Worm (Caenorhabditis elegans) whole organism, L4 larva: ENCODE results near the gene mes-2.

Source experiments
- F26F4.8 ChIP-seq: fragments of 200-800 bp; sonication (Bioruptor generic); conservative IDR thresholded peaks from 2 replicates; pipeline ENCODE4 v1.3.6; 2022; ENCODE audit warnings: missing genetic modification characterization, missing compliant biosample characterization
- T20F7.1 ChIP-seq: fragments of 200-800 bp; sonication (Bioruptor generic); optimal IDR thresholded peaks from 2 replicates; lab custom pipeline; 2018; ENCODE audit warnings: mild to moderate bottlenecking, missing genetic modification characterization, missing compliant biosample characterization
- T26A8.4 ChIP-seq: fragments of 200-800 bp; sonication (Bioruptor generic); IDR thresholded peaks from 2 replicates; pipeline ENCODE4 v1.3.6; 2022; ENCODE audit warnings: missing genetic modification characterization, missing compliant biosample characterization
- Y5F2A.4 ChIP-seq: fragments of 200-800 bp; sonication (Bioruptor generic); optimal IDR thresholded peaks from 2 replicates; lab custom pipeline; 2018; ENCODE audit warnings: mild to moderate bottlenecking, missing genetic modification characterization, missing compliant biosample characterization
- Y75B8A.6 ChIP-seq: fragments of 200-800 bp; sonication (Bioruptor generic); IDR thresholded peaks from 2 replicates; pipeline ENCODE4 v1.3.6; 2022; ENCODE audit warnings: missing genetic modification reagents, missing genetic modification characterization, missing compliant biosample characterization
- ZK337.2 ChIP-seq: fragments of 200-800 bp; sonication (Bioruptor generic); IDR thresholded peaks from 2 replicates; pipeline ENCODE4 v1.3.6; 2022; ENCODE audit warnings: missing genetic modification reagents, missing genetic modification characterization, missing compliant biosample characterization
- aha-1 ChIP-seq: fragments of 150-350 bp; peaks from one replicate; lab custom pipeline; 2014; ENCODE audit warnings: missing biosample characterization, missing genetic modification characterization
- ama-1 ChIP-seq: fragments of 150-350 bp; optimal IDR thresholded peaks from 2 replicates; lab custom pipeline; 2014; ENCODE audit warnings: inconsistent platforms, mixed read lengths
- ceh-20 ChIP-seq: fragments of 200-800 bp; sonication (Bioruptor generic); IDR thresholded peaks from 2 replicates; pipeline ENCODE4 v1.3.6; 2022; ENCODE audit warnings: missing genetic modification reagents, missing genetic modification characterization, missing compliant biosample characterization
- ceh-28 ChIP-seq: fragments of 150-350 bp; optimal IDR thresholded peaks from 2 replicates; lab custom pipeline; 2014; ENCODE audit warnings: missing biosample characterization, missing genetic modification reagents, missing genetic modification characterization
- ceh-44 ChIP-seq: fragments of 200-800 bp; sonication (Bioruptor generic); IDR thresholded peaks from 2 replicates; pipeline ENCODE4 v1.3.6; 2022; ENCODE audit warnings: missing genetic modification reagents, missing genetic modification characterization, missing compliant biosample characterization
- ceh-82 ChIP-seq: sonication (generic microtip); optimal IDR thresholded peaks from 2 replicates; lab custom pipeline; 2017; ENCODE audit warnings: missing biosample characterization, missing genetic modification characterization
- ces-1 ChIP-seq: fragments of 150-350 bp; sonication (generic microtip); optimal IDR thresholded peaks from 4 replicates; lab custom pipeline; 2014; ENCODE audit warnings: missing biosample characterization, missing genetic modification reagents, missing genetic modification characterization
- ctbp-1 ChIP-seq: fragments of 200-800 bp; sonication (Bioruptor generic); IDR thresholded peaks from 2 replicates; pipeline ENCODE4 v1.3.6; 2022; ENCODE audit warnings: missing genetic modification reagents, missing genetic modification characterization, missing compliant biosample characterization
- daf-8 ChIP-seq: fragments of 200-800 bp; sonication (Bioruptor generic); IDR thresholded peaks from 2 replicates; pipeline ENCODE4 v1.3.6; 2022; ENCODE audit warnings: missing genetic modification characterization, missing compliant biosample characterization
- dmd-6 ChIP-seq: fragments of 200-800 bp; sonication (Bioruptor generic); IDR thresholded peaks from 2 replicates; pipeline ENCODE4 v1.3.6; 2022; ENCODE audit warnings: missing genetic modification reagents, missing genetic modification characterization, missing compliant biosample characterization
- dmd-8 ChIP-seq: fragments of 200-800 bp; sonication (Bioruptor generic); IDR thresholded peaks from 2 replicates; pipeline ENCODE4 v1.3.6; 2022; ENCODE audit warnings: missing genetic modification characterization, missing compliant biosample characterization
- dmd-9 ChIP-seq: fragments of 200-800 bp; sonication (Bioruptor generic); IDR thresholded peaks from 2 replicates; pipeline ENCODE4 v1.3.6; 2022; ENCODE audit warnings: missing genetic modification reagents, missing genetic modification characterization, missing compliant biosample characterization
- duxl-1 ChIP-seq: sonication (generic microtip); optimal IDR thresholded peaks from 2 replicates; lab custom pipeline; 2016; ENCODE audit warnings: mild to moderate bottlenecking, missing genetic modification characterization, moderate library complexity, missing compliant biosample characterization; ENCODE audit not compliant: poor library complexity
- dve-1 ChIP-seq: sonication (generic microtip); optimal IDR thresholded peaks from 2 replicates; lab custom pipeline; 2017; ENCODE audit warnings: antibody characterized with exemption, mild to moderate bottlenecking, missing genetic modification characterization, missing compliant biosample characterization; ENCODE audit not compliant: insufficient read depth
- egl-27 ChIP-seq: sonication (generic microtip); optimal IDR thresholded peaks from 3 replicates; lab custom pipeline; 2017; ENCODE audit warnings: missing biosample characterization, missing genetic modification reagents, missing genetic modification characterization
- egl-43 ChIP-seq: fragments of 200-800 bp; sonication (Bioruptor generic); IDR thresholded peaks from 2 replicates; pipeline ENCODE4 v1.3.6; 2022; ENCODE audit warnings: missing genetic modification reagents, missing genetic modification characterization, missing compliant biosample characterization
- fkh-10 ChIP-seq: fragments of 150-350 bp; optimal IDR thresholded peaks from 2 replicates; lab custom pipeline; 2014; ENCODE audit warnings: missing biosample characterization, missing genetic modification reagents, missing genetic modification characterization
- hlh-11 ChIP-seq: fragments of 200-800 bp; sonication (Bioruptor generic); optimal IDR thresholded peaks from 2 replicates; lab custom pipeline; 2018; ENCODE audit warnings: mild to moderate bottlenecking, missing genetic modification characterization, missing compliant biosample characterization
- hlh-30 ChIP-seq: sonication (generic microtip); optimal IDR thresholded peaks from 2 replicates; lab custom pipeline; 2017; ENCODE audit warnings: antibody characterized with exemption, mild to moderate bottlenecking, missing genetic modification characterization, missing compliant biosample characterization; ENCODE audit not compliant: insufficient read depth
- lim-7 ChIP-seq: fragments of 200-800 bp; sonication (Bioruptor generic); IDR thresholded peaks from 2 replicates; pipeline ENCODE4 v1.3.6; 2022; ENCODE audit warnings: missing genetic modification characterization, missing compliant biosample characterization
- lin-13 ChIP-seq: fragments of 150-350 bp; optimal IDR thresholded peaks from 2 replicates; lab custom pipeline; 2014; ENCODE audit warnings: missing biosample characterization, missing genetic modification reagents, missing genetic modification characterization
- lin-15B ChIP-seq: fragments of 150-350 bp; sonication (generic microtip); optimal IDR thresholded peaks from 3 replicates; lab custom pipeline; 2014; ENCODE audit warnings: missing biosample characterization, missing genetic modification characterization
- lin-29 ChIP-seq: fragments of 200-800 bp; sonication (Bioruptor generic); IDR thresholded peaks from 2 replicates; pipeline ENCODE4 v1.3.6; 2022; ENCODE audit warnings: missing genetic modification reagents, missing genetic modification characterization, missing compliant biosample characterization
- lsy-2 ChIP-seq, 2 experiments: fragments of 150-350 bp in 1 of 2; sonication (generic microtip) in 1 of 2; optimal IDR thresholded peaks; 2 replicates each; lab custom pipeline; 2014 to 2017; ENCODE audit warnings: missing biosample characterization in 2 of 2, missing genetic modification characterization in 2 of 2
- madf-5 ChIP-seq, 2 experiments: fragments of 200-800 bp; sonication (Bioruptor generic); IDR thresholded peaks; 2 replicates each; pipeline ENCODE4 v1.3.6; 2022; ENCODE audit warnings: missing compliant biosample characterization in 2 of 2, missing genetic modification characterization in 2 of 2
- mep-1 ChIP-seq: fragments of 150-350 bp; sonication (generic microtip); optimal IDR thresholded peaks from 3 replicates; lab custom pipeline; 2014; ENCODE audit warnings: missing biosample characterization, missing genetic modification characterization
- mes-2 ChIP-seq: sonication (generic microtip); optimal IDR thresholded peaks from 2 replicates; lab custom pipeline; 2016; ENCODE audit warnings: missing genotype, mild to moderate bottlenecking, missing genetic modification characterization, missing compliant biosample characterization; ENCODE audit not compliant: poor library complexity, severe bottlenecking
- mxl-2 ChIP-seq: fragments of 200-800 bp; sonication (Bioruptor generic); conservative IDR thresholded peaks from 2 replicates; pipeline ENCODE4 v1.3.6; 2022; ENCODE audit warnings: missing genetic modification reagents, missing genetic modification characterization, missing compliant biosample characterization
- mxl-3 ChIP-seq: fragments of 200-800 bp; sonication (Bioruptor generic); optimal IDR thresholded peaks from 2 replicates; lab custom pipeline; 2018; ENCODE audit warnings: mild to moderate bottlenecking, missing genetic modification characterization, missing compliant biosample characterization
- nhr-102 ChIP-seq: sonication (generic microtip); optimal IDR thresholded peaks from 2 replicates; lab custom pipeline; 2016; ENCODE audit warnings: mild to moderate bottlenecking, missing genetic modification characterization, moderate library complexity, missing compliant biosample characterization
- nhr-237 ChIP-seq: sonication (generic microtip); optimal IDR thresholded peaks from 2 replicates; lab custom pipeline; 2017; ENCODE audit warnings: missing biosample characterization, missing genetic modification characterization
- nhr-41 ChIP-seq: fragments of 200-800 bp; sonication (Bioruptor generic); IDR thresholded peaks from 2 replicates; pipeline ENCODE4 v1.3.6; 2022; ENCODE audit warnings: missing genetic modification reagents, missing genetic modification characterization, missing compliant biosample characterization
- nhr-48 ChIP-seq: sonication (generic microtip); optimal IDR thresholded peaks from 2 replicates; lab custom pipeline; 2016; ENCODE audit warnings: mild to moderate bottlenecking, missing genetic modification characterization, missing compliant biosample characterization
- php-3 ChIP-seq: fragments of 200-800 bp; sonication (Bioruptor generic); IDR thresholded peaks from 2 replicates; pipeline ENCODE4 v1.3.6; 2022; ENCODE audit warnings: missing genetic modification reagents, missing genetic modification characterization, missing compliant biosample characterization
- pqm-1 ChIP-seq: sonication (generic microtip); optimal IDR thresholded peaks from 2 replicates; lab custom pipeline; 2017; ENCODE audit warnings: missing biosample characterization, missing genetic modification characterization
- skn-1 ChIP-seq: fragments of 150-350 bp; optimal IDR thresholded peaks from 2 replicates; lab custom pipeline; 2014; ENCODE audit warnings: missing biosample characterization, missing genetic modification characterization
- snpc-4 ChIP-seq: fragments of 150-350 bp; optimal IDR thresholded peaks from 2 replicates; lab custom pipeline; 2014; ENCODE audit warnings: missing biosample characterization, missing genetic modification characterization
- spr-1 ChIP-seq: sonication (generic microtip); optimal IDR thresholded peaks from 2 replicates; lab custom pipeline; 2016; ENCODE audit warnings: mild to moderate bottlenecking, missing genetic modification characterization, missing compliant biosample characterization
- spr-3 ChIP-seq: fragments of 200-800 bp; sonication (Bioruptor generic); optimal IDR thresholded peaks from 2 replicates; lab custom pipeline; 2018; ENCODE audit warnings: mild to moderate bottlenecking, missing genetic modification characterization, missing compliant biosample characterization
- tag-97 ChIP-seq: fragments of 200-800 bp; sonication (Bioruptor generic); IDR thresholded peaks from 2 replicates; pipeline ENCODE4 v1.3.6; 2022; ENCODE audit warnings: missing genetic modification characterization, missing compliant biosample characterization
- unc-39 ChIP-seq: sonication (generic microtip); optimal IDR thresholded peaks from 2 replicates; lab custom pipeline; 2017; ENCODE audit warnings: missing biosample characterization, missing genetic modification characterization
- unc-62 ChIP-seq, 3 experiments: fragments of 150-350 bp in 1 of 3; sonication (generic microtip); optimal IDR thresholded peaks in 2 of 3; peaks in 1 of 3; 1 replicate in 1 of 3; 2 replicates in 2 of 3; lab custom pipeline; 2014 to 2017; ENCODE audit warnings: missing biosample characterization in 3 of 3, missing genetic modification characterization in 3 of 3, missing genetic modification reagents in 3 of 3, missing genotype in 1 of 3
- zfp-2 ChIP-seq: sonication (generic microtip); optimal IDR thresholded peaks from 2 replicates; lab custom pipeline; 2016; ENCODE audit warnings: mild to moderate bottlenecking, missing genetic modification characterization, missing compliant biosample characterization
- zfp-3 ChIP-seq: fragments of 200-800 bp; sonication (Bioruptor generic); conservative IDR thresholded peaks from 2 replicates; pipeline ENCODE4 v1.3.6; 2022; ENCODE audit warnings: missing genetic modification reagents, missing genetic modification characterization, missing compliant biosample characterization
- zip-11 ChIP-seq: fragments of 200-800 bp; sonication (Bioruptor generic); IDR thresholded peaks from 2 replicates; pipeline ENCODE4 v1.3.6; 2022; ENCODE audit warnings: missing genetic modification characterization, missing compliant biosample characterization

The mes-2 gene

ce11 chrII:14357936-14358416 lies 25.8 kb upstream of the mes-2 start, which contains the start of the genes agl-1 and pfs-2 (continued):
- TF ChIP-seq F26F4.8 (no peak), egl-27 (tag; lab: Kevin White, UChicago) (no peak), lin-15B (no peak), fkh-10 (GFP tag; lab: Kevin White, UChicago) (peak; percentile 35), Y75B8A.6 (no peak), ceh-82 (tag; lab: Kevin White, UChicago) (no peak), Y5F2A.4 (GFP tag; lab: Kevin White, UChicago) (no peak), pqm-1 (tag; lab: Kevin White, UChicago) (no peak), ceh-20 (GFP tag; lab: Robert Waterston, UW) (0 out of 2 replicates have a peak, but pooled peaks have one; percentile 30), hlh-30 (peak; percentile 95), php-3 (GFP tag; lab: Robert Waterston, UW) (no peak), aha-1 (peak; percentile 98), lin-13 (GFP tag; lab: Kevin White, UChicago) (peak; percentile 12), mxl-2 (GFP tag; lab: Robert Waterston, UW) (no peak), duxl-1 (tag; lab: Kevin White, UChicago) (no peak), zip-11 (GFP tag; lab: Robert Waterston, UW) (no peak), skn-1 (tag; lab: Kevin White, UChicago) (no peak), zfp-3 (GFP tag; lab: Robert Waterston, UW) (no peak; the same call in 1 of the 2 replicates), snpc-4 (tag; lab: Kevin White, UChicago) (no peak), mxl-3 (peak; percentile 78), ctbp-1 (no peak), T20F7.1 (no peak), hlh-11 (tag; lab: Kevin White, UChicago) (peak; percentile 57), egl-43 (GFP tag; lab: Robert Waterston, UW) (no peak), dmd-8 (GFP tag; lab: Robert Waterston, UW) (no peak), ZK337.2 (GFP tag; lab: Robert Waterston, UW) (no peak), lim-7 (peak; percentile 19; the same call in 1 of the 2 replicates), tag-97 (GFP tag; lab: Robert Waterston, UW) (no peak), zfp-2 (no peak), mep-1 (tag; lab: Kevin White, UChicago) (peak; percentile 85), daf-8 (GFP tag; lab: Robert Waterston, UW) (no peak), ceh-28 (tag; lab: Kevin White, UChicago) (peak; percentile 59), unc-39 (tag; lab: Kevin White, UChicago) (no peak), nhr-102 (tag; lab: Kevin White, UChicago) (peak; percentile 16), mes-2 (tag; lab: Kevin White, UChicago) (peak; percentile 78), nhr-41 (no peak), nhr-237 (no peak), madf-5 (GFP tag; IDR thresholded peaks at IDR 0.05; lab: Robert Waterston, UW) (no peak), ces-1 (GFP tag; lab: Kevin White, UChicago) (no peak), dve-1 (tag; lab: Kevin White, UChicago) (peak; percentile 59), unc-62 (GFP tag; optimal IDR thresholded peaks at IDR 0.05 in 1 of 2; lab: Kevin White, UChicago) (no peak), unc-62 (tag; optimal IDR thresholded peaks at IDR 0.05; lab: Kevin White, UChicago) (no peak), nhr-48 (tag; lab: Kevin White, UChicago) (no peak), ceh-44 (GFP tag; lab: Robert Waterston, UW) (no peak), dmd-6 (GFP tag; lab: Robert Waterston, UW) (0 out of 2 replicates have a peak, but pooled peaks have one; percentile 15), T26A8.4 (GFP tag; lab: Robert Waterston, UW) (0 out of 2 replicates have a peak, but pooled peaks have one; percentile 24), spr-1 (peak; percentile 50), dmd-9 (GFP tag; lab: Robert Waterston, UW) (no peak), ama-1 (no peak), lsy-2 (tag; optimal IDR thresholded peaks at IDR 0.05; lab: Kevin White, UChicago) (peak; percentile 27 to 93), lin-29 (GFP tag; lab: Robert Waterston, UW) (no peak), spr-3 (no peak)
